Fruit fly (Drosophila melanogaster): ENCODE results near the gene crq.

crq gene

dm6 chr2L:480638-481399 lies 28.0 kb upstream of the crq start:
- peak; percentile 98 for TF ChIP-seq pan (optimal IDR thresholded peaks at IDR 0.05)
- peak; percentile 64 to 87 for TF ChIP-seq EcR (GFP tag; optimal IDR thresholded peaks at IDR 0.05)
- no peak for TF ChIP-seq psq (optimal IDR thresholded peaks at IDR 0.05)

- TF ChIP-seq usp (GFP tag; optimal IDR thresholded peaks at IDR 0.05), result no peak
- TF ChIP-seq pan (optimal IDR thresholded peaks at IDR 0.05), result no peak
- TF ChIP-seq Dll (optimal IDR thresholded peaks at IDR 0.05), result no peak
- TF ChIP-seq EcR (GFP tag; optimal IDR thresholded peaks at IDR 0.05), result no peak
- TF ChIP-seq CG8478 (optimal IDR thresholded peaks at IDR 0.05), result no peak
- TF ChIP-seq psq (optimal IDR thresholded peaks at IDR 0.05), result no peak
These were observed 27.3 kb upstream of the crq start for dm6 chr2L:480196-480511.

- TF ChIP-seq Dll (optimal IDR thresholded peaks at IDR 0.05) (peak; percentile 2), EcR (GFP tag; optimal IDR thresholded peaks at IDR 0.05) (peak in 1 of 2 experiments; percentile 61), CG8478 (optimal IDR thresholded peaks at IDR 0.05) (no peak), pan (optimal IDR thresholded peaks at IDR 0.05) (no peak)
These were observed 26.8 kb upstream of the crq start, which contains the start of gene cbt for dm6 chr2L:479483-480195. Gene cbt (minus strand): TSS chr2L:479688.

- TF ChIP-seq EcR (GFP tag; optimal IDR thresholded peaks at IDR 0.05), result peak in 1 of 2 experiments; percentile 21
- TF ChIP-seq Dll (optimal IDR thresholded peaks at IDR 0.05), result no peak
- no peak for TF ChIP-seq psq (optimal IDR thresholded peaks at IDR 0.05)
- TF ChIP-seq pan (optimal IDR thresholded peaks at IDR 0.05), result no peak
- no peak for TF ChIP-seq usp (GFP tag; optimal IDR thresholded peaks at IDR 0.05)
- TF ChIP-seq CG8478 (optimal IDR thresholded peaks at IDR 0.05), result peak; percentile 37
These were observed 26.1 kb upstream of the crq start for dm6 chr2L:478749-479482.

- TF ChIP-seq EcR (GFP tag; optimal IDR thresholded peaks at IDR 0.05) (peak in 1 of 2 experiments; percentile 75), CG8478 (optimal IDR thresholded peaks at IDR 0.05) (no peak)
These were observed 25.3 kb upstream of the crq start for dm6 chr2L:478173-478572.

- TF ChIP-seq EcR (GFP tag; optimal IDR thresholded peaks at IDR 0.05) (no peak), CG8478 (optimal IDR thresholded peaks at IDR 0.05) (no peak), psq (optimal IDR thresholded peaks at IDR 0.05) (no peak), Dll (optimal IDR thresholded peaks at IDR 0.05) (no peak), usp (GFP tag; optimal IDR thresholded peaks at IDR 0.05) (no peak), pan (optimal IDR thresholded peaks at IDR 0.05) (no peak)
These were observed 23.1 kb upstream of the crq start, which contains the start of gene ush for dm6 chr2L:475920-476319. Gene ush (plus strand): TSS chr2L:476220.

- TF ChIP-seq psq (optimal IDR thresholded peaks at IDR 0.05), result no peak
- TF ChIP-seq EcR (GFP tag; optimal IDR thresholded peaks at IDR 0.05), result no peak
- TF ChIP-seq usp (GFP tag; optimal IDR thresholded peaks at IDR 0.05), result no peak
- TF ChIP-seq pan (optimal IDR thresholded peaks at IDR 0.05), result no peak
- no peak for TF ChIP-seq CG8478 (optimal IDR thresholded peaks at IDR 0.05)
- no peak for TF ChIP-seq Dll (optimal IDR thresholded peaks at IDR 0.05)
These were observed 20.0 kb upstream of the crq start, which contains the start of gene MED15 for dm6 chr2L:472829-473228. Gene MED15 (plus strand): TSS chr2L:473013.

- no peak for TF ChIP-seq EcR (GFP tag; optimal IDR thresholded peaks at IDR 0.05)
- peak; percentile 85 for TF ChIP-seq Dll (optimal IDR thresholded peaks at IDR 0.05)
- no peak for TF ChIP-seq usp (GFP tag; optimal IDR thresholded peaks at IDR 0.05)
These were observed 19.3 kb upstream of the crq start, which contains the start of gene CG4297 for dm6 chr2L:472073-472590. Gene CG4297 (minus strand): TSS chr2L:472200.

dm6 chr2L:471021-471479 lies 18.2 kb upstream of the crq start:
- no peak for TF ChIP-seq usp (GFP tag; optimal IDR thresholded peaks at IDR 0.05)
- TF ChIP-seq EcR (GFP tag; optimal IDR thresholded peaks at IDR 0.05), result no peak
- no peak for TF ChIP-seq psq (optimal IDR thresholded peaks at IDR 0.05)
- TF ChIP-seq Dll (optimal IDR thresholded peaks at IDR 0.05), result no peak
- TF ChIP-seq CG8478 (optimal IDR thresholded peaks at IDR 0.05), result no peak
- TF ChIP-seq pan (optimal IDR thresholded peaks at IDR 0.05), result no peak

- TF ChIP-seq pan (optimal IDR thresholded peaks at IDR 0.05) (peak; percentile 82), usp (GFP tag; optimal IDR thresholded peaks at IDR 0.05) (no peak), CG8478 (optimal IDR thresholded peaks at IDR 0.05) (no peak), EcR (GFP tag; optimal IDR thresholded peaks at IDR 0.05) (no peak)
These were observed 17.6 kb upstream of the crq start for dm6 chr2L:470336-470934.

- no peak for TF ChIP-seq EcR (GFP tag; optimal IDR thresholded peaks at IDR 0.05)
- no peak for TF ChIP-seq Dll (optimal IDR thresholded peaks at IDR 0.05)
- TF ChIP-seq pan (optimal IDR thresholded peaks at IDR 0.05), result no peak
- no peak for TF ChIP-seq usp (GFP tag; optimal IDR thresholded peaks at IDR 0.05)
- TF ChIP-seq psq (optimal IDR thresholded peaks at IDR 0.05), result no peak
- TF ChIP-seq CG8478 (optimal IDR thresholded peaks at IDR 0.05), result no peak
These were observed 17.1 kb upstream of the crq start for dm6 chr2L:469912-470311.
